Fruit fly (Drosophila melanogaster) whole organism, embryonic: ENCODE results near the gene CG13060.

ENCODE experiments used
- C15 ChIP-seq: fragments of 200-800 bp; sonication (Bioruptor generic); IDR thresholded peaks from 3 replicates; pipeline ENCODE4 v1.3.6; 2022; ENCODE audit warnings: missing biosample characterization, missing genetic modification characterization
- CG12659 ChIP-seq: fragments of 200-800 bp; sonication (Bioruptor generic); optimal IDR thresholded peaks from 3 replicates; lab custom pipeline; 2017; ENCODE audit warnings: mild to moderate bottlenecking, missing biosample characterization, missing genetic modification reagents, missing genetic modification characterization
- CG17912 ChIP-seq: fragments of 200-800 bp; sonication (Bioruptor generic); optimal IDR thresholded peaks from 2 replicates; lab custom pipeline; 2018; ENCODE audit warnings: missing biosample characterization, mild to moderate bottlenecking, missing genetic modification characterization
- CG4328 ChIP-seq: fragments of 200-800 bp; sonication (Bioruptor generic); optimal IDR thresholded peaks from 3 replicates; lab custom pipeline; 2017; ENCODE audit warnings: missing biosample characterization, missing genetic modification reagents, missing genetic modification characterization
- CHES-1-like ChIP-seq: fragments of 200-800 bp; sonication (Bioruptor generic); optimal IDR thresholded peaks from 2 replicates; lab custom pipeline; 2016; ENCODE audit warnings: missing biosample characterization, missing genetic modification characterization
- CkIIα-i1 ChIP-seq: fragments of 200-800 bp; sonication (Bioruptor generic); IDR thresholded peaks from 2 replicates; pipeline ENCODE4 v1.3.6; 2022; ENCODE audit warnings: missing biosample characterization, missing genetic modification characterization
- Dad ChIP-seq: fragments of 200-800 bp; sonication (Bioruptor generic); optimal IDR thresholded peaks from 3 replicates; lab custom pipeline; 2016; ENCODE audit warnings: missing biosample characterization, missing genetic modification characterization
- insv ChIP-seq, 2 experiments: fragments of 200-800 bp; sonication (Bioruptor generic); optimal IDR thresholded peaks; 3 replicates each; lab custom pipeline; 2016 to 2018; ENCODE audit warnings: missing biosample characterization in 2 of 2, missing genetic modification characterization in 2 of 2
- pnt ChIP-seq: fragments of 200-800 bp; sonication (Bioruptor generic); optimal IDR thresholded peaks from 3 replicates; lab custom pipeline; 2016; ENCODE audit warnings: missing biosample characterization, missing genetic modification characterization

DNA sequence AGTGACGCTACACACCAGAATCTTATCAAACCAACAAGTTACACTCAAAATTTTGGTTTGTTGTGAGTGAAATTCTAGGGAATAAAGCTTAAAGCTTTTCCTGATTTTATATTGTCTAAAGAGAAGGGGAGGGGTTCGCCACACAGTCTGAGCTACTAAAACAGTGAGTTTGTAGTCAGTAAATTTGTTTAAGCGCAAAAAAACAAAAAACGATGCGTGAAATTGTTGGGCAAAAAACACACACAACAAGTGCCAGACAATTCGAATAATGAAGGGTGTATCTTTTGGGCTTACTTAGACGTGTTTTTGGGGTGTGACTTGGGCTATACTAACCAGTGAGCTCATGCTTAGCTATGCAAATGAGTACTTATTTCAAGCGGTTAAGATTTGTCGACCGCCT lies 40.1 kb downstream of the CG13060 start:
- no peak for TF ChIP-seq CkIIα-i1 (GFP tag; lab: Robert Waterston, UW)
- TF ChIP-seq CG17912, result no peak
- TF ChIP-seq CG12659 (GFP tag; lab: Kevin White, UChicago), result no peak
- TF ChIP-seq CHES-1-like (GFP tag; lab: Kevin White, UChicago), result no peak
- no peak for TF ChIP-seq C15 (GFP tag; lab: Robert Waterston, UW)
- TF ChIP-seq Dad, result no peak
- TF ChIP-seq insv (GFP tag; optimal IDR thresholded peaks at IDR 0.05; lab: Kevin White, UChicago), result no peak
- TF ChIP-seq pnt, result no peak
- TF ChIP-seq CG4328, result no peak
